Fruit fly (Drosophila melanogaster) whole organism, pupa: ENCODE measurements around the gene CG5149.

Source experiments
- CG10348 ChIP-seq: fragments of 200-800 bp; sonication (Bioruptor generic); IDR thresholded peaks from 2 replicates; pipeline ENCODE4 v1.3.6; 2022; ENCODE audit warnings: missing biosample characterization, missing genetic modification characterization
- CG12605 ChIP-seq: fragments of 200-800 bp; sonication (Bioruptor generic); IDR thresholded peaks from 2 replicates; pipeline ENCODE4 v1.3.6; 2022; ENCODE audit warnings: missing biosample characterization, missing genetic modification characterization
- CG13204 ChIP-seq: fragments of 200-800 bp; sonication (Bioruptor generic); optimal IDR thresholded peaks from 2 replicates; lab custom pipeline; 2018; ENCODE audit warnings: missing biosample characterization, mild to moderate bottlenecking, missing genetic modification characterization, moderate library complexity
- CG14655 ChIP-seq: fragments of 200-800 bp; sonication (Bioruptor generic); optimal IDR thresholded peaks from 3 replicates; lab custom pipeline; 2017; ENCODE audit warnings: mild to moderate bottlenecking, missing biosample characterization, missing genetic modification reagents, missing genetic modification characterization
- CG15710 ChIP-seq: fragments of 200-800 bp; sonication (Bioruptor generic); optimal IDR thresholded peaks from 2 replicates; lab custom pipeline; 2018; ENCODE audit warnings: missing biosample characterization, mild to moderate bottlenecking, missing genetic modification characterization, moderate library complexity
- CG17806 ChIP-seq: fragments of 200-800 bp; sonication (Bioruptor generic); optimal IDR thresholded peaks from 2 replicates; lab custom pipeline; 2018; ENCODE audit warnings: missing biosample characterization, mild to moderate bottlenecking, missing genetic modification characterization, moderate library complexity
- CG32121 ChIP-seq: fragments of 200-800 bp; sonication (Bioruptor generic); IDR thresholded peaks from 2 replicates; pipeline ENCODE4 v1.3.6; 2022; ENCODE audit warnings: missing biosample characterization, missing genetic modification characterization
- CG34367 ChIP-seq: fragments of 200-800 bp; sonication (Bioruptor generic); optimal IDR thresholded peaks from 2 replicates; lab custom pipeline; 2018; ENCODE audit warnings: missing biosample characterization, mild to moderate bottlenecking, missing genetic modification characterization
- CG4496 ChIP-seq: fragments of 200-800 bp; sonication (Bioruptor generic); IDR thresholded peaks from 3 replicates; pipeline ENCODE4 v1.3.6; 2022; ENCODE audit warnings: missing biosample characterization, missing genetic modification characterization
- CG8159 ChIP-seq: fragments of 200-800 bp; sonication (Bioruptor generic); optimal IDR thresholded peaks from 3 replicates; lab custom pipeline; 2018; ENCODE audit warnings: missing biosample characterization, mild to moderate bottlenecking, missing genetic modification characterization, moderate library complexity
- CG8301 ChIP-seq: fragments of 200-800 bp; sonication (Bioruptor generic); optimal IDR thresholded peaks from 2 replicates; lab custom pipeline; 2018; ENCODE audit warnings: missing biosample characterization, mild to moderate bottlenecking, missing genetic modification characterization
- CG9948 ChIP-seq: fragments of 200-800 bp; sonication (Bioruptor generic); optimal IDR thresholded peaks from 2 replicates; lab custom pipeline; 2018; ENCODE audit warnings: missing biosample characterization, mild to moderate bottlenecking, missing genetic modification characterization, moderate library complexity
- D1 ChIP-seq: fragments of 200-800 bp; sonication (Bioruptor generic); optimal IDR thresholded peaks from 2 replicates; lab custom pipeline; 2018; ENCODE audit warnings: missing biosample characterization, mild to moderate bottlenecking, missing genetic modification characterization, moderate library complexity
- EcR ChIP-seq: fragments of 200-800 bp; sonication (Bioruptor generic); optimal IDR thresholded peaks from 3 replicates; lab custom pipeline; 2019; ENCODE audit warnings: missing biosample characterization, missing genetic modification characterization, mild to moderate bottlenecking, moderate library complexity, missing genetic modification reagents
- Ets98B ChIP-seq: fragments of 200-800 bp; sonication (Bioruptor generic); IDR thresholded peaks from 2 replicates; pipeline ENCODE4 v1.3.6; 2022; ENCODE audit warnings: missing biosample characterization, missing genetic modification characterization
- Pif1A ChIP-seq: fragments of 200-800 bp; sonication (Bioruptor generic); optimal IDR thresholded peaks from 3 replicates; lab custom pipeline; 2016; ENCODE audit warnings: missing biosample characterization, missing genetic modification characterization
- Pif1B ChIP-seq: fragments of 200-800 bp; sonication (Bioruptor generic); optimal IDR thresholded peaks from 3 replicates; lab custom pipeline; 2016; ENCODE audit warnings: missing biosample characterization, missing genetic modification characterization
- Snoo ChIP-seq: fragments of 200-800 bp; sonication (Bioruptor generic); optimal IDR thresholded peaks from 3 replicates; lab custom pipeline; 2017; ENCODE audit warnings: missing biosample characterization, mild to moderate bottlenecking, missing genetic modification characterization, inconsistent platforms
- fd96Ca ChIP-seq: fragments of 200-800 bp; sonication (Bioruptor generic); IDR thresholded peaks from 3 replicates; pipeline ENCODE4 v1.3.6; 2022; ENCODE audit warnings: missing biosample characterization, missing genetic modification characterization
- gl ChIP-seq: fragments of 200-800 bp; sonication (Bioruptor generic); optimal IDR thresholded peaks from 2 replicates; lab custom pipeline; 2018; ENCODE audit warnings: missing biosample characterization, mild to moderate bottlenecking, missing genetic modification characterization
- rn ChIP-seq: fragments of 200-800 bp; sonication (Bioruptor generic); IDR thresholded peaks from 2 replicates; pipeline ENCODE4 v1.3.6; 2022; ENCODE audit warnings: missing biosample characterization, missing genetic modification characterization

The CG5149 gene

dm6 chr2L:7409602-7410001 lies 21.5 kb upstream of the CG5149 start, which contains the start of gene CG5181:
TSS of gene CG5181 (minus strand) at chr2L:7409809.
- TF ChIP-seq Pif1B (GFP tag; lab: Kevin White, UChicago) (no peak), CG8159 (tag; lab: Kevin White, UChicago) (no peak), CG34367 (tag; lab: Kevin White, UChicago) (no peak), Snoo (tag; lab: Kevin White, UChicago) (no peak), CG17806 (tag; lab: Kevin White, UChicago) (no peak), CG8301 (tag; lab: Kevin White, UChicago) (no peak), CG13204 (GFP tag; lab: Kevin White, UChicago) (no peak), gl (tag; lab: Kevin White, UChicago) (no peak), D1 (no peak), Pif1A (GFP tag; lab: Kevin White, UChicago) (no peak), CG15710 (tag; lab: Kevin White, UChicago) (no peak), fd96Ca (GFP tag; lab: Robert Waterston, UW) (no peak), CG4496 (GFP tag; lab: Robert Waterston, UW) (no peak), Ets98B (GFP tag; lab: Robert Waterston, UW) (no peak), rn (GFP tag; lab: Robert Waterston, UW) (no peak), CG9948 (tag; lab: Kevin White, UChicago) (no peak), EcR (GFP tag; lab: Kevin White, UChicago) (no peak), CG10348 (GFP tag; lab: Robert Waterston, UW) (no peak), CG12605 (no peak)

dm6 chr2L:7409007-7409406 lies 21.0 kb upstream of the CG5149 start:
- no peak for TF ChIP-seq CG8159 (tag; lab: Kevin White, UChicago)
- no peak for TF ChIP-seq Ets98B (GFP tag; lab: Robert Waterston, UW)
- TF ChIP-seq Snoo (tag; lab: Kevin White, UChicago) = no peak
- TF ChIP-seq CG13204 (GFP tag; lab: Kevin White, UChicago) = no peak
- no peak for TF ChIP-seq fd96Ca (GFP tag; lab: Robert Waterston, UW)
- no peak for TF ChIP-seq rn (GFP tag; lab: Robert Waterston, UW)
- 0 out of 2 replicates have a peak, but pooled peaks have one; percentile 9 for TF ChIP-seq CG32121
- TF ChIP-seq CG4496 (GFP tag; lab: Robert Waterston, UW) = no peak

- no peak for TF ChIP-seq fd96Ca (GFP tag; lab: Robert Waterston, UW)
- no peak for TF ChIP-seq EcR (GFP tag; lab: Kevin White, UChicago)
- TF ChIP-seq CG9948 (tag; lab: Kevin White, UChicago) = no peak
- TF ChIP-seq D1 = no peak
- TF ChIP-seq CG13204 (GFP tag; lab: Kevin White, UChicago) = no peak
- no peak for TF ChIP-seq Ets98B (GFP tag; lab: Robert Waterston, UW)
- no peak for TF ChIP-seq CG14655
- TF ChIP-seq CG8301 (tag; lab: Kevin White, UChicago) = no peak
- no peak for TF ChIP-seq gl (tag; lab: Kevin White, UChicago)
- TF ChIP-seq Pif1B (GFP tag; lab: Kevin White, UChicago) = no peak
Observed at dm6 chr2L:7407638-7408037, 19.6 kb upstream of the CG5149 start.

- TF ChIP-seq fd96Ca (GFP tag; lab: Robert Waterston, UW) (no peak), EcR (GFP tag; lab: Kevin White, UChicago) (no peak), D1 (no peak), rn (GFP tag; lab: Robert Waterston, UW) (no peak), CG32121 (no peak), CG10348 (GFP tag; lab: Robert Waterston, UW) (no peak), CG8159 (tag; lab: Kevin White, UChicago) (no peak), CG12605 (no peak), CG4496 (GFP tag; lab: Robert Waterston, UW) (no peak), CG34367 (tag; lab: Kevin White, UChicago) (no peak), Pif1B (GFP tag; lab: Kevin White, UChicago) (no peak)
Observed at dm6 chr2L:7404923-7405322, 16.9 kb upstream of the CG5149 start, which contains the start of gene CG5177. TSS of gene CG5177 (plus strand) at chr2L:7405227.

dm6 chr2L:7401627-7402026 lies 13.6 kb upstream of the CG5149 start:
- TF ChIP-seq fd96Ca (GFP tag; lab: Robert Waterston, UW) = no peak
- TF ChIP-seq CG4496 (GFP tag; lab: Robert Waterston, UW) = no peak
- no peak for TF ChIP-seq D1
- no peak for TF ChIP-seq CG8159 (tag; lab: Kevin White, UChicago)
- TF ChIP-seq CG17806 (tag; lab: Kevin White, UChicago) = no peak
- no peak for TF ChIP-seq CG14655
- no peak; the same call in 1 of the 2 replicates for TF ChIP-seq Ets98B (GFP tag; lab: Robert Waterston, UW)

- TF ChIP-seq Pif1B (GFP tag; lab: Kevin White, UChicago) (no peak), Pif1A (GFP tag; lab: Kevin White, UChicago) (no peak), Snoo (tag; lab: Kevin White, UChicago) (no peak), CG10348 (GFP tag; lab: Robert Waterston, UW) (no peak)
Observed at dm6 chr2L:7401025-7401424, 13.0 kb upstream of the CG5149 start, which contains the start of gene CG5171. TSS of gene CG5171 (plus strand) at chr2L:7401335.

- no peak for TF ChIP-seq CG34367 (tag; lab: Kevin White, UChicago)
Observed at dm6 chr2L:7398528-7398927, 10.5 kb upstream of the CG5149 start, which contains the start of gene CG5160. TSS of gene CG5160 (minus strand) at chr2L:7398750.
